Worm (Caenorhabditis elegans) whole organism, young adult: ENCODE results near the gene nhr-283.
"Not testable (repeated sequence)": the region's sequence is repeated elsewhere in the genome, so short reads cannot be mapped to it uniquely, and the experiment has no call there.

Source experiments
- F57C9.4 ChIP-seq: sonication (generic microtip); optimal IDR thresholded peaks from 2 replicates; lab custom pipeline; 2017; ENCODE audit warnings: mild to moderate bottlenecking, missing genetic modification characterization, missing compliant biosample characterization
- ama-1 ChIP-seq, 3 experiments: fragments of 150-350 bp in 1 of 3; sonication (generic microtip) in 2 of 3; optimal IDR thresholded peaks; 2 replicates each; lab custom pipeline; 2014 to 2018; ENCODE audit warnings: missing biosample characterization in 2 of 3, missing genetic modification characterization in 2 of 3, missing genetic modification reagents in 2 of 3
- ets-4 ChIP-seq: fragments of 200-800 bp; sonication (Bioruptor generic); optimal IDR thresholded peaks from 2 replicates; lab custom pipeline; 2018; ENCODE audit warnings: mild to moderate bottlenecking, missing genetic modification characterization, missing compliant biosample characterization
- hmg-20 ChIP-seq: fragments of 200-800 bp; sonication (Bioruptor generic); IDR thresholded peaks from 2 replicates; pipeline ENCODE4 v1.3.6; 2022; ENCODE audit warnings: missing genetic modification reagents, missing genetic modification characterization, missing compliant biosample characterization
- hrde-1 ChIP-seq: sonication (generic microtip); optimal IDR thresholded peaks from 2 replicates; lab custom pipeline; 2016; ENCODE audit warnings: missing genetic modification characterization, mild to moderate bottlenecking, missing compliant biosample characterization, moderate library complexity, missing genotype, missing genetic modification reagents, borderline replicate concordance
- hsf-1 ChIP-seq: fragments of 200-800 bp; sonication (Bioruptor generic); IDR thresholded peaks from 2 replicates; pipeline ENCODE4 v1.3.6; 2022; ENCODE audit warnings: missing genetic modification reagents, missing genetic modification characterization, missing compliant biosample characterization
- lsl-1 ChIP-seq: fragments of 200-800 bp; sonication (Bioruptor generic); optimal IDR thresholded peaks from 2 replicates; lab custom pipeline; 2018; ENCODE audit warnings: mild to moderate bottlenecking, missing genetic modification characterization, moderate library complexity, missing compliant biosample characterization

DNA sequence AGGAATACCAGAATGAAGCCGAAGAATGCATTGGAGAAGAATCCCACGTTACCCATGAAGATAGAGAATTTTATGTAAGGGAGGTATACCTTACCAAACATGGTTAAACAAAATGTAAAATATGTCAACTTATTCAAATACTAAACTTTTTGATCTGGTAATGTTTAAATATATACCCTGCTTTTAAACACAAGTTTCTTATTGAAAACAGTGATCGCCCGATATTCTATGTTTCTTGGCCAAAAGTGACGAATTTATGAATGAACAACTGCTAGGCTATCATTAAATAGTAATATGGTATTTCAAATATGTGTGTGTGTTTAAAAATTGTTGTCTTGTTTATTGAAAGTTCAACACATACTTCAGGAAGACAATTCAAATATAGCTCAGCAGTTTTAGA lies 28.2 kb downstream of the nhr-283 start, which contains the start of gene T23D5.8:
- not testable (repeated sequence) for TF ChIP-seq ama-1 (optimal IDR thresholded peaks at IDR 0.05; lab: Kevin White, UChicago); ama-1 (GFP tag; optimal IDR thresholded peaks at IDR 0.05; lab: Kevin White, UChicago); F57C9.4 (tag; lab: Kevin White, UChicago); hrde-1 (tag; lab: Kevin White, UChicago); lsl-1; hmg-20 (GFP tag; lab: Robert Waterston, UW); hsf-1 (GFP tag; lab: Robert Waterston, UW); ets-4 (GFP tag; lab: Kevin White, UChicago)
